Fruit fly (Drosophila melanogaster) whole organism, embryonic: ENCODE measurements around the gene CG31638.
A peak's percentile ranks its signal among the peaks of the same experiment; 100 is the strongest.

ENCODE experiments used
- CG10321 ChIP-seq: fragments of 200-800 bp; sonication (Bioruptor generic); IDR thresholded peaks from 2 replicates; pipeline ENCODE4 v1.3.6; 2022; ENCODE audit warnings: missing biosample characterization, missing genetic modification characterization
- CG10959 ChIP-seq: fragments of 200-800 bp; sonication (Bioruptor generic); IDR thresholded peaks from 2 replicates; pipeline ENCODE4 v1.3.6; 2022; ENCODE audit warnings: missing biosample characterization, missing genetic modification characterization
- CG12219 ChIP-seq: fragments of 200-800 bp; sonication (Bioruptor generic); optimal IDR thresholded peaks from 3 replicates; lab custom pipeline; 2018; ENCODE audit warnings: missing biosample characterization, mild to moderate bottlenecking, missing genetic modification characterization
- CG13123 ChIP-seq: fragments of 200-800 bp; sonication (Bioruptor generic); optimal IDR thresholded peaks from 2 replicates; lab custom pipeline; 2016; ENCODE audit warnings: missing biosample characterization, missing genetic modification characterization
- CG13287 ChIP-seq: fragments of 200-800 bp; sonication (Bioruptor generic); IDR thresholded peaks from 2 replicates; pipeline ENCODE4 v1.3.6; 2022; ENCODE audit warnings: missing biosample characterization, missing genetic modification characterization; ENCODE audit not compliant: partially characterized antibody
- CG14441 ChIP-seq: fragments of 200-800 bp; sonication (Bioruptor generic); IDR thresholded peaks from 2 replicates; pipeline ENCODE4 v1.3.6; 2022; ENCODE audit warnings: missing biosample characterization, missing genetic modification characterization
- CG16815 ChIP-seq: fragments of 200-800 bp; sonication (Bioruptor generic); optimal IDR thresholded peaks from 3 replicates; lab custom pipeline; 2017; ENCODE audit warnings: missing biosample characterization, mild to moderate bottlenecking, missing genetic modification characterization
- CG17829 ChIP-seq: fragments of 200-800 bp; optimal IDR thresholded peaks from 2 replicates; lab custom pipeline; 2019; ENCODE audit warnings: missing biosample characterization, mild to moderate bottlenecking, missing genetic modification characterization, moderate library complexity
- CG18262 ChIP-seq: fragments of 200-800 bp; optimal IDR thresholded peaks from 3 replicates; lab custom pipeline; 2019; ENCODE audit warnings: missing biosample characterization, mild to moderate bottlenecking, missing genetic modification characterization, moderate library complexity
- CG2712 ChIP-seq: fragments of 200-800 bp; optimal IDR thresholded peaks from 3 replicates; lab custom pipeline; 2019; ENCODE audit warnings: missing biosample characterization, mild to moderate bottlenecking, missing genetic modification characterization, moderate library complexity
- CG3065 ChIP-seq: fragments of 200-800 bp; sonication (Bioruptor generic); optimal IDR thresholded peaks from 2 replicates; lab custom pipeline; 2016; ENCODE audit warnings: missing biosample characterization, missing genetic modification characterization
- CG31224 ChIP-seq: fragments of 200-800 bp; sonication (Bioruptor generic); IDR thresholded peaks from 2 replicates; pipeline ENCODE4 v1.3.6; 2022; ENCODE audit warnings: missing biosample characterization, missing genetic modification characterization
- CG31365 ChIP-seq: fragments of 200-800 bp; sonication (Bioruptor generic); optimal IDR thresholded peaks from 2 replicates; lab custom pipeline; 2018; ENCODE audit warnings: missing biosample characterization, mild to moderate bottlenecking, missing genetic modification characterization
- CG32772 ChIP-seq: fragments of 200-800 bp; sonication (Bioruptor generic); IDR thresholded peaks from 2 replicates; pipeline ENCODE4 v1.3.6; 2022; ENCODE audit warnings: missing biosample characterization, missing genetic modification characterization
- CG34422 ChIP-seq: fragments of 200-800 bp; sonication (Bioruptor generic); IDR thresholded peaks from 3 replicates; pipeline ENCODE4 v1.3.6; 2022; ENCODE audit warnings: missing biosample characterization, missing genetic modification characterization
- CG4617 ChIP-seq: fragments of 200-800 bp; sonication (Bioruptor generic); optimal IDR thresholded peaks from 3 replicates; lab custom pipeline; 2016; ENCODE audit warnings: missing biosample characterization, missing genetic modification characterization, borderline replicate concordance
- CG4854 ChIP-seq: fragments of 200-800 bp; sonication (Bioruptor generic); optimal IDR thresholded peaks from 2 replicates; lab custom pipeline; 2016; ENCODE audit warnings: missing biosample characterization, missing genetic modification characterization, inconsistent platforms
- CG9215 ChIP-seq: fragments of 200-800 bp; sonication (Bioruptor generic); IDR thresholded peaks from 2 replicates; pipeline ENCODE4 v1.3.6; 2022; ENCODE audit warnings: missing biosample characterization, missing genetic modification characterization
- CG9437 ChIP-seq: fragments of 200-800 bp; sonication (Bioruptor generic); optimal IDR thresholded peaks from 2 replicates; lab custom pipeline; 2018; ENCODE audit warnings: missing biosample characterization, mild to moderate bottlenecking, missing genetic modification characterization
- CHES-1-like ChIP-seq: fragments of 200-800 bp; sonication (Bioruptor generic); optimal IDR thresholded peaks from 2 replicates; lab custom pipeline; 2016; ENCODE audit warnings: missing biosample characterization, missing genetic modification characterization
- CTCF ChIP-seq: fragments of 200-800 bp; sonication (Bioruptor generic); optimal IDR thresholded peaks from 2 replicates; lab custom pipeline; 2017; ENCODE audit warnings: missing biosample characterization, mild to moderate bottlenecking, missing genetic modification characterization, moderate library complexity
- Deaf1 ChIP-seq: fragments of 200-800 bp; optimal IDR thresholded peaks from 3 replicates; lab custom pipeline; 2019; ENCODE audit warnings: missing biosample characterization, mild to moderate bottlenecking, missing genetic modification characterization, moderate library complexity
- ERR ChIP-seq: fragments of 200-800 bp; sonication (Bioruptor generic); optimal IDR thresholded peaks from 2 replicates; lab custom pipeline; 2016; ENCODE audit warnings: missing biosample characterization, missing genetic modification characterization
- GATAe ChIP-seq: fragments of 200-800 bp; sonication (Bioruptor generic); conservative IDR thresholded peaks from 2 replicates; pipeline ENCODE4 v1.3.6; 2022; ENCODE audit warnings: missing biosample characterization, missing genetic modification characterization
- Gug ChIP-seq: fragments of 200-800 bp; sonication (Bioruptor generic); IDR thresholded peaks from 4 replicates; pipeline ENCODE4 v1.3.6; 2022; ENCODE audit warnings: missing biosample characterization, missing genetic modification characterization
- H15 ChIP-seq: fragments of 200-800 bp; sonication (Bioruptor generic); IDR thresholded peaks from 3 replicates; pipeline ENCODE4 v1.3.6; 2022; ENCODE audit warnings: missing biosample characterization, missing genetic modification characterization
- HmgD ChIP-seq: fragments of 200-800 bp; sonication (Bioruptor generic); optimal IDR thresholded peaks from 3 replicates; lab custom pipeline; 2016; ENCODE audit warnings: missing biosample characterization, missing genetic modification characterization
- Hsf ChIP-seq: fragments of 200-800 bp; sonication (Bioruptor generic); optimal IDR thresholded peaks from 3 replicates; lab custom pipeline; 2016; ENCODE audit warnings: missing biosample characterization, missing genetic modification characterization
- Lhr ChIP-seq: fragments of 200-800 bp; sonication (Bioruptor generic); optimal IDR thresholded peaks from 3 replicates; lab custom pipeline; 2017; ENCODE audit warnings: mild to moderate bottlenecking, missing biosample characterization, missing genetic modification reagents, missing genetic modification characterization
- Mad ChIP-seq: fragments of 200-800 bp; sonication (Bioruptor generic); optimal IDR thresholded peaks from 2 replicates; lab custom pipeline; 2016; ENCODE audit warnings: missing biosample characterization, missing genetic modification characterization
- Meics ChIP-seq: fragments of 200-800 bp; sonication (Bioruptor generic); optimal IDR thresholded peaks from 2 replicates; lab custom pipeline; 2017; ENCODE audit warnings: missing biosample characterization, mild to moderate bottlenecking, missing genetic modification characterization
- Nf-YB ChIP-seq: fragments of 200-800 bp; sonication (Bioruptor generic); optimal IDR thresholded peaks from 3 replicates; lab custom pipeline; 2019; ENCODE audit warnings: missing biosample characterization, mild to moderate bottlenecking, missing genetic modification characterization, moderate library complexity
- Poxn ChIP-seq: fragments of 200-800 bp; sonication (Bioruptor generic); IDR thresholded peaks from 2 replicates; pipeline ENCODE4 v1.3.6; 2022; ENCODE audit warnings: missing biosample characterization, missing genetic modification characterization
- Ptx1 ChIP-seq: fragments of 200-800 bp; sonication (Bioruptor generic); IDR thresholded peaks from 2 replicates; pipeline ENCODE4 v1.3.6; 2022; ENCODE audit warnings: missing biosample characterization, missing genetic modification characterization
- Side ChIP-seq: fragments of 200-800 bp; sonication (Bioruptor generic); optimal IDR thresholded peaks from 2 replicates; lab custom pipeline; 2016; ENCODE audit warnings: missing biosample characterization, missing genetic modification characterization
- Sox100B ChIP-seq: fragments of 200-800 bp; sonication (Bioruptor generic); optimal IDR thresholded peaks from 3 replicates; lab custom pipeline; 2018; ENCODE audit warnings: missing biosample characterization, mild to moderate bottlenecking, missing genetic modification characterization
- Stat92E ChIP-seq, 3 experiments: fragments of >200 bp in 2 of 3; fragments of 200-800 bp in 1 of 3; sonication (Bioruptor generic) in 1 of 3; optimal IDR thresholded peaks; 2 replicates each; lab custom pipeline; 2017 to 2019; ENCODE audit warnings: missing biosample characterization in 3 of 3, missing genetic modification characterization in 3 of 3, mild to moderate bottlenecking in 1 of 3, moderate library complexity in 1 of 3
- amos ChIP-seq: fragments of 200-800 bp; sonication (Bioruptor generic); IDR thresholded peaks from 2 replicates; pipeline ENCODE4 v1.3.6; 2022; ENCODE audit warnings: missing biosample characterization, missing genetic modification characterization; ENCODE audit not compliant: partially characterized antibody
- dimm ChIP-seq: fragments of 200-800 bp; sonication (Bioruptor generic); IDR thresholded peaks from 2 replicates; pipeline ENCODE4 v1.3.6; 2022; ENCODE audit warnings: missing biosample characterization, missing genetic modification characterization
- fru ChIP-seq: fragments of >200 bp; optimal IDR thresholded peaks from 2 replicates; lab custom pipeline; 2017
- gro ChIP-seq: fragments of 200-800 bp; sonication (Bioruptor generic); optimal IDR thresholded peaks from 2 replicates; lab custom pipeline; 2016; ENCODE audit warnings: missing biosample characterization, missing genetic modification characterization
- kah ChIP-seq: fragments of 200-800 bp; sonication (Bioruptor generic); optimal IDR thresholded peaks from 2 replicates; lab custom pipeline; 2018; ENCODE audit warnings: missing biosample characterization, mild to moderate bottlenecking, missing genetic modification characterization
- luna ChIP-seq: fragments of 200-800 bp; sonication (Bioruptor generic); optimal IDR thresholded peaks from 2 replicates; lab custom pipeline; 2016; ENCODE audit warnings: missing biosample characterization, missing genetic modification characterization
- mld ChIP-seq: fragments of 200-800 bp; sonication (Bioruptor generic); IDR thresholded peaks from 3 replicates; pipeline ENCODE4 v1.3.6; 2022; ENCODE audit warnings: missing biosample characterization, missing genetic modification characterization; ENCODE audit not compliant: partially characterized antibody
- nmo ChIP-seq: fragments of 200-800 bp; sonication (Bioruptor generic); optimal IDR thresholded peaks from 2 replicates; lab custom pipeline; 2018; ENCODE audit warnings: missing biosample characterization, mild to moderate bottlenecking, missing genetic modification characterization, moderate library complexity
- odd ChIP-seq: fragments of 200-800 bp; sonication (Bioruptor generic); optimal IDR thresholded peaks from 2 replicates; lab custom pipeline; 2017; ENCODE audit warnings: missing biosample characterization, mild to moderate bottlenecking, missing genetic modification characterization
- otp ChIP-seq: fragments of 200-800 bp; sonication (Bioruptor generic); IDR thresholded peaks from 3 replicates; pipeline ENCODE4, ENCODE4 v1.3.6; 2022; ENCODE audit warnings: missing biosample characterization, missing genetic modification characterization
- p53 ChIP-seq: fragments of 200-800 bp; sonication (Bioruptor generic); optimal IDR thresholded peaks from 2 replicates; lab custom pipeline; 2016; ENCODE audit warnings: missing biosample characterization, missing genetic modification characterization
- pfk ChIP-seq: fragments of 200-800 bp; sonication (Bioruptor generic); optimal IDR thresholded peaks from 2 replicates; lab custom pipeline; 2018; ENCODE audit warnings: missing biosample characterization, mild to moderate bottlenecking, missing genetic modification characterization, moderate library complexity
- wor ChIP-seq: fragments of 200-800 bp; sonication (Bioruptor generic); IDR thresholded peaks from 2 replicates; pipeline ENCODE4 v1.3.6; 2022; ENCODE audit warnings: missing biosample characterization, missing genetic modification characterization

Gene CG31638

dm6 chr2L:6480212-6480994 is 10.5 kb upstream of the CG31638 start, which contains the start of the genes Sec61alpha and Daxx (continued):
- TF ChIP-seq H15 = peak; percentile 60; the same call in 2 of the 3 replicates
- TF ChIP-seq Nf-YB (GFP tag; lab: Kevin White, UChicago) = peak; percentile 37
- no peak for TF ChIP-seq fru (lab: Kevin White, UChicago)
- peak; percentile 63 for TF ChIP-seq Sox100B (GFP tag; lab: Kevin White, UChicago)
- peak; percentile 91 for TF ChIP-seq Hsf (GFP tag; lab: Kevin White, UChicago)
- peak; percentile 46; the same call in 1 of the 2 replicates for TF ChIP-seq CG10321 (GFP tag; lab: Robert Waterston, UW)
- TF ChIP-seq Mad (GFP tag; lab: Kevin White, UChicago) = peak; percentile 82
- peak; percentile 78 for TF ChIP-seq Meics (GFP tag; lab: Kevin White, UChicago)
- peak; percentile 64 for TF ChIP-seq CG4854 (GFP tag; lab: Kevin White, UChicago)
- peak; percentile 73 for TF ChIP-seq CG18262 (tag; lab: Kevin White, UChicago)
- peak; percentile 77 for TF ChIP-seq Lhr
- TF ChIP-seq Poxn (GFP tag; lab: Robert Waterston, UW) = peak; percentile 75; the same call in 1 of the 2 replicates
- TF ChIP-seq gro (GFP tag; lab: Kevin White, UChicago) = peak; percentile 82
- TF ChIP-seq Gug = peak; percentile 92
- TF ChIP-seq Stat92E (GFP tag; optimal IDR thresholded peaks at IDR 0.05; lab: Kevin White, UChicago) = no peak
- no peak for TF ChIP-seq pfk
- peak; percentile 84 for TF ChIP-seq Ptx1 (GFP tag; lab: Robert Waterston, UW)
- TF ChIP-seq ERR = peak; percentile 69
- TF ChIP-seq CHES-1-like = peak; percentile 88
- peak; percentile 97 for TF ChIP-seq Deaf1 (tag; lab: Kevin White, UChicago)
- peak; percentile 73 for TF ChIP-seq CG16815 (GFP tag; lab: Kevin White, UChicago)
- peak; percentile 48 for TF ChIP-seq odd (GFP tag; lab: Kevin White, UChicago)
- peak; percentile 37 for TF ChIP-seq kah (GFP tag; lab: Kevin White, UChicago)
- TF ChIP-seq CG12219 (GFP tag; lab: Kevin White, UChicago) = peak; percentile 69
- TF ChIP-seq GATAe (GFP tag; lab: Robert Waterston, UW) = peak; percentile 60; the same call in 1 of the 2 replicates
- peak; percentile 90 for TF ChIP-seq luna (GFP tag; lab: Kevin White, UChicago)
- TF ChIP-seq CG31224 (GFP tag; lab: Robert Waterston, UW) = peak; percentile 72
- TF ChIP-seq CG14441 (GFP tag; lab: Robert Waterston, UW) = peak; percentile 83
- peak; percentile 59 for TF ChIP-seq wor
- no peak for TF ChIP-seq CG31365 (tag; lab: Kevin White, UChicago)
- peak; percentile 22 for TF ChIP-seq CG9437
- peak; percentile 39 for TF ChIP-seq CG4617 (GFP tag; lab: Kevin White, UChicago)
- TF ChIP-seq Side (GFP tag; lab: Kevin White, UChicago) = peak; percentile 83
- peak; percentile 84 for TF ChIP-seq p53 (GFP tag; lab: Kevin White, UChicago)
- TF ChIP-seq CG17829 (tag; lab: Kevin White, UChicago) = peak; percentile 83
- TF ChIP-seq CG10959 (GFP tag; lab: Robert Waterston, UW) = peak; percentile 75
- TF ChIP-seq CG3065 (GFP tag; lab: Kevin White, UChicago) = peak; percentile 21
- TF ChIP-seq otp (GFP tag; lab: Robert Waterston, UW) = peak; percentile 71; the same call in 2 of the 3 replicates
- TF ChIP-seq CG13123 (GFP tag; lab: Kevin White, UChicago) = peak; percentile 80
- TF ChIP-seq HmgD (GFP tag; lab: Kevin White, UChicago) = peak; percentile 85
- TF ChIP-seq CG13287 = peak; percentile 98
- TF ChIP-seq CG32772 (GFP tag; lab: Robert Waterston, UW) = peak; percentile 79
- peak; percentile 85 for TF ChIP-seq CG2712 (tag; lab: Kevin White, UChicago)
- TF ChIP-seq nmo = peak; percentile 87
- TF ChIP-seq dimm = peak; percentile 72
- peak; percentile 100 for TF ChIP-seq mld (GFP tag; lab: Robert Waterston, UW)
- TF ChIP-seq amos (GFP tag; lab: Robert Waterston, UW) = peak; percentile 100
- peak; percentile 64 for TF ChIP-seq CG34422 (GFP tag; lab: Robert Waterston, UW)
- TF ChIP-seq CG9215 = peak; percentile 88
- TF ChIP-seq CTCF (GFP tag; lab: Kevin White, UChicago) = peak; percentile 20
